Worm (Caenorhabditis elegans): ENCODE results near the gene M151.2.

The M151.2 gene

DNA sequence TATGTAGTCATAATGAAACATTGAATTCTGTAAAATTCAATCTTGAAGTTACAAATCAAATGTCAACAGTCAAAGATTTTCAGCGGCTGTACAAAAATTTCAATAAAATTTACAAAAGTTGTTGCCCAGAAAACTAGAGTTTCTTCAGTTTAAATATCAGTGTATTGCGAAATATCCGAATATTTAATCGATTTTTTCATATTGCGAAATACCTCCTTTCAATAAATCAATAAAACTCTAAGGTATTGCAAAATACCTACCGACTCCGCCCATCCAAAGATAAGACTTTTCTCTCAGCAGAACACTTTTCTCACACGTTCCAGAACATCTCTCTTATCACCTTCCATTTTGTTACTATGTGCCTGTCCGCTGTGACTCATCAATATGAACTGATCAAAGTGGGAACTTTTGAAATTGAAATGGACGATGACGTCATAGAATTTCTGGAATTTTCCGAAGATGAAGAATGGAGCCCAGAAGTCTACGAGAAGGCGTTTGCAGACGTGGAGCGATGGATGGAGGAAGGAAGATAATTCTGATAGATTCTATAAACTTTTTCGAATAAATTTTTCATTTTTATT lies 53.7 kb downstream of the M151.2 start:
- TF ChIP-seq ceh-36 (tag; optimal IDR thresholded peaks at IDR 0.05) (no peak), hmbx-1 (tag; optimal IDR thresholded peaks at IDR 0.05) (no peak), tbx-11 (GFP tag; IDR thresholded peaks at IDR 0.05) (no peak), hnd-1 (tag; optimal IDR thresholded peaks at IDR 0.05) (no peak), scrt-1 (GFP tag; IDR thresholded peaks at IDR 0.05) (no peak), hmg-4 (GFP tag; optimal IDR thresholded peaks at IDR 0.05) (no peak), F13C5.2 (tag; optimal IDR thresholded peaks at IDR 0.05) (no peak), sea-1 (GFP tag; conservative IDR thresholded peaks at IDR 0.05) (no peak), flt-1 (GFP tag; IDR thresholded peaks at IDR 0.05) (no peak), ceh-13 (GFP tag; optimal IDR thresholded peaks at IDR 0.05) (no peak), ama-1 (optimal IDR thresholded peaks at IDR 0.05) (no peak), pes-1 (GFP tag; IDR thresholded peaks at IDR 0.05) (no peak), aly-1 (tag; optimal IDR thresholded peaks at IDR 0.05) (no peak)

Measured in whole organism, early embryonic.